Worm (Caenorhabditis elegans) whole organism, midembryonic: ENCODE results near the gene F25G6.9.

Experiments used
- T22C8.4 ChIP-seq: fragments of 200-800 bp; sonication (Bioruptor generic); IDR thresholded peaks from 2 replicates; pipeline ENCODE4 v1.3.6; 2022; ENCODE audit warnings: missing genetic modification characterization, missing compliant biosample characterization
- cog-1 ChIP-seq: sonication (generic microtip); optimal IDR thresholded peaks from 2 replicates; lab custom pipeline; 2016; ENCODE audit warnings: missing genetic modification characterization, missing compliant biosample characterization
- flt-1 ChIP-seq: fragments of 200-800 bp; sonication (Bioruptor generic); IDR thresholded peaks from 2 replicates; pipeline ENCODE4 v1.3.6; 2022; ENCODE audit warnings: missing genetic modification characterization, missing compliant biosample characterization
- ztf-29 ChIP-seq: fragments of 200-800 bp; sonication (Bioruptor generic); IDR thresholded peaks from 2 replicates; pipeline ENCODE4 v1.3.6; 2022; ENCODE audit warnings: missing genetic modification reagents, missing genetic modification characterization, missing compliant biosample characterization

DNA sequence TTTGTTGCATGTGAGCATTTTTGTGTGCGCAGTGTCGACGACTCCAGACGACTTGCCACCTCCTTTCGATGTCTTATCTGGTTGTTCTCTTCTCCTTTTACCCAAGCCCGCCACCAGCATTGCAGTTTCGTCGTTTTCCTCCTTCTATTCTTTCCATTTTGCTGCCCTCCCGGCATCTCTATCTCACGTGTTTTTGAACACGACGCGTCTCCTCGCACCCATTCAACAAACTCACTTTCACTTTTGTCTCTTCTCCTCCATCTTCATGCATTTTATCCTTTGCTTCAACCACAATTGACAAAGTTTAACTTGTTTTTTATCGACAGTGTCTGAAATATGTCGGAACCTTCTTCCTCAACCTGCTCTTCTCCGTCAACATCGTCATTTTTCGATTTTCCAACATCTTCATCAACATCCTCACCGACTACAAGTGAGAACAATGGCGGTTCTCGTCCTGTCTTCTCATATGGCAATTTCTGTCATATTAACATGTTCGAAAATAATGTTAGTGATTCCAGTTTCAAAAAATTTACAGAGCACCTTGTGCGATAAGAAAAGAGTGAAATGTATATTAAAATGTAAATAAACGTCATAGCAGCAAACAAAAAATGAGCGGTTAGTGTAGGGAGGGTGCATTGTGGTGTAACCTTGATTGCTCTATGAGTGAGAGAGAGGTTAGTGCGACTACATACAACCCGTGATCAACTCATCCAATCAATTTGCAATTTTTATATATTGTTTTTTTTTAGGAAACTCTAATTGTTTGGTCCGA lies 41.0 kb upstream of the F25G6.9 start, which contains the start of gene fip-4:
- TF ChIP-seq ztf-29 (GFP tag; lab: Robert Waterston, UW) (no peak), flt-1 (GFP tag; lab: Robert Waterston, UW) (no peak), T22C8.4 (GFP tag; lab: Robert Waterston, UW) (no peak), cog-1 (tag; lab: Kevin White, UChicago) (no peak)
